Worm (Caenorhabditis elegans) whole organism, L1 larva: ENCODE measurements around the gene C07E3.8.

Source experiments
- C34B4.2 ChIP-seq: sonication (generic microtip); optimal IDR thresholded peaks from 2 replicates; lab custom pipeline; 2017; ENCODE audit warnings: mild to moderate bottlenecking, missing genetic modification characterization, missing compliant biosample characterization
- dpl-1 ChIP-seq, 3 experiments: fragments of 150-350 bp in 2 of 3; sonication (generic microtip) in 1 of 3; optimal IDR thresholded peaks; 2 replicates each; lab custom pipeline; 2014 to 2017; ENCODE audit warnings: missing biosample characterization in 3 of 3, missing genetic modification characterization in 3 of 3, missing genetic modification reagents in 3 of 3
- efl-1 ChIP-seq, 4 experiments: fragments of 150-350 bp; optimal IDR thresholded peaks in 3 of 4; peaks in 1 of 4; 1 replicate in 1 of 4; 2 replicates in 3 of 4; lab custom pipeline; 2014; ENCODE audit warnings: missing biosample characterization in 2 of 4, missing genetic modification characterization in 2 of 4, missing genetic modification reagents in 2 of 4
- elt-3 ChIP-seq, 6 experiments: fragments of 150-350 bp in 1 of 6; sonication (generic microtip); optimal IDR thresholded peaks; 2 replicates each; lab custom pipeline; 2017 to 2018; ENCODE audit warnings: missing biosample characterization in 6 of 6, missing genetic modification characterization in 6 of 6, inconsistent platforms in 1 of 6
- skn-1 ChIP-seq: fragments of 150-350 bp; optimal IDR thresholded peaks from 2 replicates; lab custom pipeline; 2014; ENCODE audit warnings: missing biosample characterization, missing genetic modification characterization
- unc-130 ChIP-seq: fragments of 150-350 bp; optimal IDR thresholded peaks from 2 replicates; lab custom pipeline; 2017; ENCODE audit warnings: missing biosample characterization, missing genetic modification characterization, inconsistent platforms
- unc-30 ChIP-seq: sonication (generic microtip); optimal IDR thresholded peaks from 2 replicates; lab custom pipeline; 2017; ENCODE audit warnings: missing biosample characterization, missing genetic modification characterization
- xbp-1 ChIP-seq: sonication (generic microtip); optimal IDR thresholded peaks from 2 replicates; lab custom pipeline; 2016; ENCODE audit warnings: missing genetic modification characterization, missing compliant biosample characterization
- ztf-11 ChIP-seq, 2 experiments: sonication (generic microtip); optimal IDR thresholded peaks; 2 replicates each; lab custom pipeline; 2016 to 2017; ENCODE audit warnings: missing genetic modification characterization in 2 of 2, missing biosample characterization in 1 of 2, missing compliant biosample characterization in 1 of 2

DNA sequence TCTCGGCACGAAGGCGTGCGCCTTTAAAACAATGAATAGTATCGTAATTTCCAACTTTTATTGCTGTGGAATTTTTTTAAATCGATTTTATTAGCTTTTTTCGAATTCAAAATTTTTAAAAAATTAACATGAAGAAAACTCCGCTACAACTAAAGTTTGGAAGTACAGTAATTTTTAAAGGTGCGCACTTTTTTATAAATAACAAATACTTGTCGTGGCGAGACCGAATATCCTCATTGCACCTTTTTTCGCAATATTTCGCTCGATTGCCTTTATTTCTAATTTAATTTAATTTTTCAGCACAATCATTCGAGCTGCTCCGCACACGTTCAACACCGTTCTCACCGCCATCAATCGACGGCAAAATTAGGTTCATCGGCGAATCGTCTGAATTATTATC lies 38.8 kb downstream of the C07E3.8 start, which contains the start of the genes T09F3.2 and T09F3.7:
- TF ChIP-seq C34B4.2 (tag; lab: Kevin White, UChicago) (no peak), elt-3 (tag; optimal IDR thresholded peaks at IDR 0.05; lab: Kevin White, UChicago) (no peak), dpl-1 (GFP tag; optimal IDR thresholded peaks at IDR 0.05; lab: Kevin White, UChicago) (no peak), xbp-1 (no peak), ztf-11 (tag; optimal IDR thresholded peaks at IDR 0.05; lab: Kevin White, UChicago) (no peak), skn-1 (tag; lab: Kevin White, UChicago) (no peak), unc-30 (tag; lab: Kevin White, UChicago) (no peak), unc-130 (tag; lab: Kevin White, UChicago) (no peak), efl-1 (optimal IDR thresholded peaks at IDR 0.05; lab: Kevin White, UChicago) (no peak), efl-1 (GFP tag; optimal IDR thresholded peaks at IDR 0.05 in 1 of 2; lab: Kevin White, UChicago) (no peak)
